Fruit fly (Drosophila melanogaster) whole organism: Measurements from ENCODE around the gene CG12684.

Experiments
- EcR ChIP-seq, 2 experiments: fragments of >200 bp; optimal IDR thresholded peaks; 2 replicates each; lab custom pipeline; 2017; ENCODE audit warnings: missing biosample characterization in 2 of 2, missing genetic modification characterization in 2 of 2, missing genetic modification reagents in 2 of 2
- pan ChIP-seq: fragments of >200 bp; optimal IDR thresholded peaks from 2 replicates; lab custom pipeline; 2017
- usp ChIP-seq: fragments of >200 bp; optimal IDR thresholded peaks from 2 replicates; lab custom pipeline; 2017; ENCODE audit warnings: missing biosample characterization, missing genetic modification characterization, mixed read lengths

dm6 chrX:4609737-4610136, 38.0 kb upstream of the CG12684 start:
- TF ChIP-seq pan (no peak), usp (GFP tag; lab: Kevin White, UChicago) (no peak), EcR (GFP tag; optimal IDR thresholded peaks at IDR 0.05; lab: Kevin White, UChicago) (no peak)
